Fruit fly (Drosophila melanogaster) whole organism, embryonic: ENCODE results near the gene DZIP1.

Experiments used
- CG10366 ChIP-seq: fragments of 200-800 bp; sonication (Bioruptor generic); IDR thresholded peaks from 2 replicates; pipeline ENCODE4 v1.3.6; 2022; ENCODE audit warnings: missing biosample characterization, missing genetic modification characterization
- CG11696 ChIP-seq: fragments of 200-800 bp; sonication (Bioruptor generic); IDR thresholded peaks from 2 replicates; pipeline ENCODE4 v1.3.6; 2022; ENCODE audit warnings: missing biosample characterization, missing genetic modification characterization
- CG12391 ChIP-seq: fragments of 200-800 bp; sonication (Bioruptor generic); optimal IDR thresholded peaks from 3 replicates; lab custom pipeline; 2018; ENCODE audit warnings: missing biosample characterization, mild to moderate bottlenecking, missing genetic modification characterization, moderate library complexity
- CG12659 ChIP-seq: fragments of 200-800 bp; sonication (Bioruptor generic); optimal IDR thresholded peaks from 3 replicates; lab custom pipeline; 2017; ENCODE audit warnings: mild to moderate bottlenecking, missing biosample characterization, missing genetic modification reagents, missing genetic modification characterization
- CG13624 ChIP-seq: fragments of 200-800 bp; sonication (Bioruptor generic); optimal IDR thresholded peaks from 2 replicates; lab custom pipeline; 2016; ENCODE audit warnings: missing biosample characterization, missing genetic modification characterization
- CG13775 ChIP-seq: fragments of 200-800 bp; sonication (Bioruptor generic); optimal IDR thresholded peaks from 3 replicates; lab custom pipeline; 2017; ENCODE audit warnings: missing biosample characterization, mild to moderate bottlenecking, missing genetic modification characterization
- CG1647 ChIP-seq: fragments of 200-800 bp; sonication (Bioruptor generic); optimal IDR thresholded peaks from 3 replicates; lab custom pipeline; 2016; ENCODE audit warnings: missing biosample characterization, missing genetic modification characterization
- CG17912 ChIP-seq: fragments of 200-800 bp; sonication (Bioruptor generic); optimal IDR thresholded peaks from 2 replicates; lab custom pipeline; 2018; ENCODE audit warnings: missing biosample characterization, mild to moderate bottlenecking, missing genetic modification characterization
- CG2202 ChIP-seq: fragments of 200-800 bp; sonication (Bioruptor generic); optimal IDR thresholded peaks from 2 replicates; lab custom pipeline; 2018; ENCODE audit warnings: missing biosample characterization, mild to moderate bottlenecking, missing genetic modification characterization
- CG31388 ChIP-seq: fragments of 200-800 bp; sonication (Bioruptor generic); optimal IDR thresholded peaks from 2 replicates; lab custom pipeline; 2016; ENCODE audit warnings: missing biosample characterization, missing genetic modification characterization
- CG31441 ChIP-seq: fragments of 200-800 bp; sonication (Bioruptor generic); IDR thresholded peaks from 2 replicates; pipeline ENCODE4 v1.3.6; 2022; ENCODE audit warnings: missing biosample characterization, missing genetic modification characterization
- CG32767 ChIP-seq: fragments of 200-800 bp; sonication (Bioruptor generic); IDR thresholded peaks from 2 replicates; pipeline ENCODE4 v1.3.6; 2022; ENCODE audit warnings: missing biosample characterization, missing genetic modification characterization
- CG3407 ChIP-seq: fragments of 200-800 bp; sonication (Bioruptor generic); optimal IDR thresholded peaks from 2 replicates; lab custom pipeline; 2018; ENCODE audit warnings: missing biosample characterization, mild to moderate bottlenecking, missing genetic modification characterization
- CG7556 ChIP-seq: fragments of 200-800 bp; sonication (Bioruptor generic); optimal IDR thresholded peaks from 2 replicates; lab custom pipeline; 2017; ENCODE audit warnings: missing biosample characterization, mild to moderate bottlenecking, missing genetic modification characterization
- CG7963 ChIP-seq: fragments of 200-800 bp; sonication (Bioruptor generic); IDR thresholded peaks from 3 replicates; pipeline ENCODE4 v1.3.6; 2022; ENCODE audit warnings: missing biosample characterization, missing genetic modification characterization; ENCODE audit not compliant: partially characterized antibody
- CG8290 ChIP-seq, 3 experiments: fragments of 200-800 bp; sonication (Bioruptor generic); optimal IDR thresholded peaks; 2 replicates each; lab custom pipeline; 2016 to 2019; ENCODE audit warnings: missing biosample characterization in 3 of 3, missing genetic modification characterization in 3 of 3, mild to moderate bottlenecking in 2 of 3, moderate library complexity in 1 of 3
- CG8944 ChIP-seq: fragments of 200-800 bp; sonication (Bioruptor generic); optimal IDR thresholded peaks from 3 replicates; lab custom pipeline; 2016; ENCODE audit warnings: missing biosample characterization, missing genetic modification characterization
- CG9817 ChIP-seq: fragments of 200-800 bp; sonication (Bioruptor generic); optimal IDR thresholded peaks from 2 replicates; lab custom pipeline; 2018; ENCODE audit warnings: missing biosample characterization, mild to moderate bottlenecking, missing genetic modification characterization, moderate library complexity
- Dp ChIP-seq: fragments of 200-800 bp; sonication (Bioruptor generic); optimal IDR thresholded peaks from 2 replicates; lab custom pipeline; 2018; ENCODE audit warnings: missing biosample characterization, mild to moderate bottlenecking, missing genetic modification characterization, moderate library complexity
- E2f2 ChIP-seq: fragments of 200-800 bp; sonication (Bioruptor generic); IDR thresholded peaks from 2 replicates; pipeline ENCODE4 v1.3.6; 2022; ENCODE audit warnings: missing biosample characterization, missing genetic modification characterization
- ERR ChIP-seq: fragments of 200-800 bp; sonication (Bioruptor generic); optimal IDR thresholded peaks from 2 replicates; lab custom pipeline; 2016; ENCODE audit warnings: missing biosample characterization, missing genetic modification characterization
- HHEX ChIP-seq: fragments of 200-800 bp; sonication (Bioruptor generic); optimal IDR thresholded peaks from 3 replicates; lab custom pipeline; 2017; ENCODE audit warnings: missing biosample characterization, mild to moderate bottlenecking, missing genetic modification characterization, missing genetic modification reagents
- Hr51 ChIP-seq, 2 experiments: fragments of 200-800 bp; sonication (Bioruptor generic); optimal IDR thresholded peaks; 2 replicates in 1 of 2; 3 replicates in 1 of 2; lab custom pipeline; 2016 to 2018; ENCODE audit warnings: missing biosample characterization in 2 of 2, missing genetic modification characterization in 2 of 2, mild to moderate bottlenecking in 1 of 2, moderate library complexity in 1 of 2
- Mad ChIP-seq: fragments of 200-800 bp; sonication (Bioruptor generic); optimal IDR thresholded peaks from 2 replicates; lab custom pipeline; 2016; ENCODE audit warnings: missing biosample characterization, missing genetic modification characterization
- Oaz ChIP-seq: fragments of 200-800 bp; sonication (Bioruptor generic); IDR thresholded peaks from 2 replicates; pipeline ENCODE4 v1.3.6; 2022; ENCODE audit warnings: missing biosample characterization, missing genetic modification characterization
- Ravus ChIP-seq: fragments of 200-800 bp; sonication (Bioruptor generic); IDR thresholded peaks from 2 replicates; pipeline ENCODE4 v1.3.6; 2022; ENCODE audit warnings: missing biosample characterization, missing genetic modification characterization
- al ChIP-seq: fragments of 200-800 bp; sonication (Bioruptor generic); IDR thresholded peaks from 2 replicates; pipeline ENCODE4 v1.3.6; 2022; ENCODE audit warnings: missing biosample characterization, missing genetic modification characterization
- aop ChIP-seq: fragments of 200-800 bp; sonication (Bioruptor generic); IDR thresholded peaks from 2 replicates; pipeline ENCODE4 v1.3.6; 2022; ENCODE audit warnings: missing biosample characterization, missing genetic modification characterization
- cato ChIP-seq: fragments of 200-800 bp; sonication (Bioruptor generic); optimal IDR thresholded peaks from 2 replicates; lab custom pipeline; 2016; ENCODE audit warnings: missing biosample characterization, missing genetic modification characterization, borderline replicate concordance
- dimm ChIP-seq: fragments of 200-800 bp; sonication (Bioruptor generic); IDR thresholded peaks from 2 replicates; pipeline ENCODE4 v1.3.6; 2022; ENCODE audit warnings: missing biosample characterization, missing genetic modification characterization
- disco-r ChIP-seq: fragments of 200-800 bp; sonication (Bioruptor generic); optimal IDR thresholded peaks from 2 replicates; lab custom pipeline; 2016; ENCODE audit warnings: missing biosample characterization, missing genetic modification characterization
- en ChIP-seq: fragments of 200-800 bp; sonication (Bioruptor generic); optimal IDR thresholded peaks from 2 replicates; lab custom pipeline; 2016; ENCODE audit warnings: missing biosample characterization, missing genetic modification characterization
- exex ChIP-seq: fragments of 200-800 bp; sonication (Bioruptor generic); optimal IDR thresholded peaks from 4 replicates; lab custom pipeline; 2018; ENCODE audit warnings: missing biosample characterization, mild to moderate bottlenecking, missing genetic modification characterization, moderate library complexity
- gce ChIP-seq: fragments of 200-800 bp; sonication (Bioruptor generic); IDR thresholded peaks from 3 replicates; pipeline ENCODE4 v1.3.6; 2022; ENCODE audit warnings: missing biosample characterization, missing genetic modification characterization
- gcm ChIP-seq: fragments of 200-800 bp; sonication (Bioruptor generic); optimal IDR thresholded peaks from 2 replicates; lab custom pipeline; 2019; ENCODE audit warnings: missing biosample characterization, mild to moderate bottlenecking, missing genetic modification characterization, moderate library complexity
- gfzf ChIP-seq: fragments of 200-800 bp; sonication (Bioruptor generic); optimal IDR thresholded peaks from 2 replicates; lab custom pipeline; 2016; ENCODE audit warnings: missing biosample characterization, mild to moderate bottlenecking, missing genetic modification characterization, moderate library complexity
- hth ChIP-seq: fragments of >200 bp; optimal IDR thresholded peaks from 2 replicates; lab custom pipeline; 2017; ENCODE audit warnings: inconsistent platforms
- kah ChIP-seq: fragments of 200-800 bp; sonication (Bioruptor generic); optimal IDR thresholded peaks from 2 replicates; lab custom pipeline; 2018; ENCODE audit warnings: missing biosample characterization, mild to moderate bottlenecking, missing genetic modification characterization
- lbe ChIP-seq: fragments of 200-800 bp; sonication (Bioruptor generic); optimal IDR thresholded peaks from 2 replicates; lab custom pipeline; 2016; ENCODE audit warnings: missing biosample characterization, mild to moderate bottlenecking, missing genetic modification characterization
- mirr ChIP-seq: fragments of 200-800 bp; sonication (Bioruptor generic); optimal IDR thresholded peaks from 3 replicates; lab custom pipeline; 2018; ENCODE audit warnings: missing biosample characterization, mild to moderate bottlenecking, missing genetic modification characterization
- mld ChIP-seq: fragments of 200-800 bp; sonication (Bioruptor generic); IDR thresholded peaks from 3 replicates; pipeline ENCODE4 v1.3.6; 2022; ENCODE audit warnings: missing biosample characterization, missing genetic modification characterization; ENCODE audit not compliant: partially characterized antibody
- nmo ChIP-seq: fragments of 200-800 bp; sonication (Bioruptor generic); optimal IDR thresholded peaks from 2 replicates; lab custom pipeline; 2018; ENCODE audit warnings: missing biosample characterization, mild to moderate bottlenecking, missing genetic modification characterization, moderate library complexity
- odd ChIP-seq: fragments of 200-800 bp; sonication (Bioruptor generic); optimal IDR thresholded peaks from 2 replicates; lab custom pipeline; 2017; ENCODE audit warnings: missing biosample characterization, mild to moderate bottlenecking, missing genetic modification characterization
- sob ChIP-seq: fragments of 200-800 bp; sonication (Bioruptor generic); IDR thresholded peaks from 2 replicates; pipeline ENCODE4 v1.3.6; 2022; ENCODE audit warnings: missing biosample characterization, missing genetic modification characterization
- stwl ChIP-seq: fragments of 200-800 bp; sonication (Bioruptor generic); optimal IDR thresholded peaks from 3 replicates; lab custom pipeline; 2018; ENCODE audit warnings: missing biosample characterization, mild to moderate bottlenecking, missing genetic modification characterization, moderate library complexity
- tap ChIP-seq: fragments of 200-800 bp; optimal IDR thresholded peaks from 3 replicates; lab custom pipeline; 2019; ENCODE audit warnings: missing biosample characterization, mild to moderate bottlenecking, missing genetic modification characterization, moderate library complexity
- unpg ChIP-seq: fragments of 200-800 bp; sonication (Bioruptor generic); optimal IDR thresholded peaks from 3 replicates; lab custom pipeline; 2018; ENCODE audit warnings: missing biosample characterization, mild to moderate bottlenecking, missing genetic modification characterization, moderate library complexity
- usp ChIP-seq: fragments of >200 bp; optimal IDR thresholded peaks from 2 replicates; lab custom pipeline; 2017; ENCODE audit warnings: missing biosample characterization, missing genetic modification characterization
- zfh1 ChIP-seq: fragments of 200-800 bp; sonication (Bioruptor generic); IDR thresholded peaks from 3 replicates; pipeline ENCODE4 v1.3.6; 2022; ENCODE audit warnings: missing biosample characterization, missing genetic modification characterization
- zfh2 ChIP-seq: fragments of 200-800 bp; sonication (Bioruptor generic); optimal IDR thresholded peaks from 2 replicates; lab custom pipeline; 2016; ENCODE audit warnings: missing biosample characterization, missing genetic modification characterization

The DZIP1 gene

dm6 chr3R:24543676-24544277 is 28.7 kb downstream of the DZIP1 start, which contains the start of gene Cftr (continued):
- no peak; the same call in 2 of the 3 replicates for TF ChIP-seq mld
- peak in 1 of 2 experiments; percentile 43 for TF ChIP-seq Hr51 (GFP tag; optimal IDR thresholded peaks at IDR 0.05; lab: Kevin White, UChicago)
- no peak for TF ChIP-seq dimm (GFP tag; lab: Robert Waterston, UW)
- TF ChIP-seq Mad: peak; percentile 22
- TF ChIP-seq al: peak; percentile 18; the same call in 1 of the 2 replicates
- no peak for TF ChIP-seq zfh1 (GFP tag; lab: Robert Waterston, UW)
- TF ChIP-seq Ravus (GFP tag; lab: Robert Waterston, UW): no peak
- TF ChIP-seq CG8944 (GFP tag; lab: Kevin White, UChicago): no peak
- peak; percentile 51 for TF ChIP-seq E2f2 (GFP tag; lab: Robert Waterston, UW)
- no peak; the same call in 2 of the 3 replicates for TF ChIP-seq gce (GFP tag; lab: Robert Waterston, UW)
- peak; percentile 22; the same call in 1 of the 2 replicates for TF ChIP-seq CG31441
- no peak for TF ChIP-seq gcm (GFP tag; lab: Kevin White, UChicago)
- TF ChIP-seq CG3407 (GFP tag; lab: Kevin White, UChicago): no peak
- peak; percentile 51 for TF ChIP-seq Dp
- no peak; the same call in 1 of the 2 replicates for TF ChIP-seq CG10366 (GFP tag; lab: Robert Waterston, UW)
- no peak for TF ChIP-seq kah
- TF ChIP-seq aop (GFP tag; lab: Robert Waterston, UW): no peak
- TF ChIP-seq sob (GFP tag; lab: Robert Waterston, UW): peak; percentile 81
- peak; percentile 5 for TF ChIP-seq disco-r (GFP tag; lab: Kevin White, UChicago)
- no peak for TF ChIP-seq usp (GFP tag; lab: Kevin White, UChicago)
- peak; percentile 16 for TF ChIP-seq odd
- TF ChIP-seq hth (lab: Kevin White, UChicago): no peak
- no peak for TF ChIP-seq CG17912 (GFP tag; lab: Kevin White, UChicago)
- peak; percentile 35 for TF ChIP-seq stwl
- TF ChIP-seq CG2202 (tag; lab: Kevin White, UChicago): no peak
- no peak for TF ChIP-seq nmo (GFP tag; lab: Kevin White, UChicago)
- TF ChIP-seq unpg: peak; percentile 35
- no peak for TF ChIP-seq HHEX
- peak; percentile 29 for TF ChIP-seq tap (tag; lab: Kevin White, UChicago)
- TF ChIP-seq CG11696: no peak; the same call in 1 of the 2 replicates
- no peak for TF ChIP-seq CG32767 (GFP tag; lab: Robert Waterston, UW)
- no peak for TF ChIP-seq CG12391 (tag; lab: Kevin White, UChicago)
- TF ChIP-seq CG13775: no peak
- no peak for TF ChIP-seq cato (GFP tag; lab: Kevin White, UChicago)
- TF ChIP-seq Oaz: no peak
- TF ChIP-seq CG9817 (tag; lab: Kevin White, UChicago): peak; percentile 0
- TF ChIP-seq CG7963: no peak
- TF ChIP-seq gfzf (GFP tag; lab: Kevin White, UChicago): no peak
- TF ChIP-seq CG13624: peak; percentile 94
- peak; percentile 88 for TF ChIP-seq mirr (GFP tag; lab: Kevin White, UChicago)
- TF ChIP-seq CG1647: peak; percentile 43
- TF ChIP-seq en: peak; percentile 17
- TF ChIP-seq zfh2 (GFP tag; lab: Kevin White, UChicago): peak; percentile 53
- TF ChIP-seq CG8290 (GFP tag; optimal IDR thresholded peaks at IDR 0.05; lab: Kevin White, UChicago): no peak
- TF ChIP-seq CG8290 (tag; optimal IDR thresholded peaks at IDR 0.05; lab: Kevin White, UChicago): peak in 1 of 2 experiments; percentile 84
- TF ChIP-seq lbe (GFP tag; lab: Kevin White, UChicago): peak; percentile 78
- peak; percentile 40 for TF ChIP-seq exex (tag; lab: Kevin White, UChicago)
- no peak for TF ChIP-seq CG7556 (GFP tag; lab: Kevin White, UChicago)
- TF ChIP-seq CG31388 (GFP tag; lab: Kevin White, UChicago): no peak
- TF ChIP-seq ERR: peak; percentile 52
- peak; percentile 55 for TF ChIP-seq CG12659 (GFP tag; lab: Kevin White, UChicago)
